Worm (Caenorhabditis elegans) whole organism, L1 larva: ENCODE data around the gene xbx-6.

Source experiments
- C34B4.2 ChIP-seq: sonication (generic microtip); optimal IDR thresholded peaks from 2 replicates; lab custom pipeline; 2017; ENCODE audit warnings: mild to moderate bottlenecking, missing genetic modification characterization, missing compliant biosample characterization
- Y116A8C.19 ChIP-seq: sonication (generic microtip); optimal IDR thresholded peaks from 2 replicates; lab custom pipeline; 2016; ENCODE audit warnings: missing compliant biosample characterization, missing genetic modification characterization, borderline replicate concordance
- ceh-63 ChIP-seq: fragments of 200-800 bp; sonication (Bioruptor generic); optimal IDR thresholded peaks from 2 replicates; lab custom pipeline; 2018; ENCODE audit warnings: mild to moderate bottlenecking, missing genetic modification characterization, missing compliant biosample characterization
- ceh-90 ChIP-seq: sonication (generic microtip); optimal IDR thresholded peaks from 2 replicates; lab custom pipeline; 2016; ENCODE audit warnings: missing genetic modification characterization, missing compliant biosample characterization
- dpl-1 ChIP-seq, 3 experiments: fragments of 150-350 bp in 2 of 3; sonication (generic microtip) in 1 of 3; optimal IDR thresholded peaks; 2 replicates each; lab custom pipeline; 2014 to 2017; ENCODE audit warnings: missing biosample characterization in 3 of 3, missing genetic modification characterization in 3 of 3, missing genetic modification reagents in 3 of 3
- dsc-1 ChIP-seq: sonication (generic microtip); optimal IDR thresholded peaks from 2 replicates; lab custom pipeline; 2016; ENCODE audit warnings: mild to moderate bottlenecking, missing genetic modification characterization, missing compliant biosample characterization
- efl-1 ChIP-seq, 4 experiments: fragments of 150-350 bp; optimal IDR thresholded peaks in 3 of 4; peaks in 1 of 4; 1 replicate in 1 of 4; 2 replicates in 3 of 4; lab custom pipeline; 2014; ENCODE audit warnings: missing biosample characterization in 2 of 4, missing genetic modification characterization in 2 of 4, missing genetic modification reagents in 2 of 4
- egl-27 ChIP-seq, 2 experiments: fragments of 150-350 bp in 1 of 2; sonication (generic microtip); optimal IDR thresholded peaks; 3 replicates each; lab custom pipeline; 2017 to 2018; ENCODE audit warnings: missing biosample characterization in 2 of 2, missing genetic modification characterization in 2 of 2, missing genetic modification reagents in 2 of 2
- elt-2 ChIP-seq: sonication (generic microtip); optimal IDR thresholded peaks from 2 replicates; lab custom pipeline; 2016; ENCODE audit warnings: missing genetic modification characterization, mild to moderate bottlenecking, inconsistent platforms, missing compliant biosample characterization, missing genetic modification reagents
- fkh-10 ChIP-seq: sonication (generic microtip); optimal IDR thresholded peaks from 2 replicates; lab custom pipeline; 2017; ENCODE audit warnings: missing biosample characterization, missing genetic modification reagents, missing genetic modification characterization
- fkh-4 ChIP-seq: sonication (generic microtip); optimal IDR thresholded peaks from 2 replicates; lab custom pipeline; 2016; ENCODE audit warnings: missing compliant biosample characterization, missing genetic modification characterization, borderline replicate concordance
- fkh-8 ChIP-seq: sonication (generic microtip); optimal IDR thresholded peaks from 2 replicates; lab custom pipeline; 2016; ENCODE audit warnings: mild to moderate bottlenecking, missing genetic modification characterization, missing compliant biosample characterization
- hlh-17 ChIP-seq: fragments of 200-800 bp; sonication (Bioruptor generic); optimal IDR thresholded peaks from 2 replicates; lab custom pipeline; 2018; ENCODE audit warnings: missing genetic modification characterization, mild to moderate bottlenecking, missing compliant biosample characterization, moderate library complexity, borderline replicate concordance
- hpl-2 ChIP-seq: fragments of 150-350 bp; optimal IDR thresholded peaks from 2 replicates; lab custom pipeline; 2014; ENCODE audit warnings: missing biosample characterization, missing genetic modification reagents, missing genetic modification characterization
- isw-1 ChIP-seq: fragments of 200-800 bp; sonication (Bioruptor generic); IDR thresholded peaks from 2 replicates; pipeline ENCODE4 v1.3.6; 2022; ENCODE audit warnings: missing genetic modification characterization, missing compliant biosample characterization
- jun-1 ChIP-seq: fragments of 150-350 bp; optimal IDR thresholded peaks from 2 replicates; lab custom pipeline; 2014; ENCODE audit warnings: missing biosample characterization, missing genetic modification reagents, missing genetic modification characterization
- lin-35 ChIP-seq, 2 experiments: fragments of 150-350 bp; optimal IDR thresholded peaks; 2 replicates each; lab custom pipeline; 2014; ENCODE audit warnings: missing biosample characterization in 2 of 2, missing genetic modification characterization in 2 of 2, missing genetic modification reagents in 2 of 2
- mab-9 ChIP-seq: fragments of 200-800 bp; sonication (Bioruptor generic); IDR thresholded peaks from 2 replicates; pipeline ENCODE4 v1.3.6; 2022; ENCODE audit warnings: missing genetic modification reagents, missing genetic modification characterization, missing compliant biosample characterization
- mdl-1 ChIP-seq, 2 experiments: fragments of 150-350 bp; optimal IDR thresholded peaks; 2 replicates each; lab custom pipeline; 2014 to 2017; ENCODE audit warnings: missing biosample characterization in 2 of 2, missing genetic modification characterization in 2 of 2, inconsistent platforms in 1 of 2
- mef-2 ChIP-seq: fragments of 150-350 bp; optimal IDR thresholded peaks from 2 replicates; lab custom pipeline; 2014; ENCODE audit warnings: missing biosample characterization, missing genetic modification characterization
- mep-1 ChIP-seq: fragments of 150-350 bp; optimal IDR thresholded peaks from 2 replicates; lab custom pipeline; 2014; ENCODE audit warnings: missing biosample characterization, missing genetic modification characterization
- nhr-11 ChIP-seq: fragments of 150-350 bp; optimal IDR thresholded peaks from 2 replicates; lab custom pipeline; 2014; ENCODE audit warnings: missing biosample characterization, missing genetic modification characterization
- nhr-20 ChIP-seq: sonication (generic microtip); optimal IDR thresholded peaks from 2 replicates; lab custom pipeline; 2016; ENCODE audit warnings: mild to moderate bottlenecking, missing genetic modification characterization, missing compliant biosample characterization
- nhr-28 ChIP-seq: fragments of 150-350 bp; optimal IDR thresholded peaks from 2 replicates; lab custom pipeline; 2014; ENCODE audit warnings: missing biosample characterization, missing genetic modification characterization
- nhr-71 ChIP-seq: sonication (generic microtip); optimal IDR thresholded peaks from 2 replicates; lab custom pipeline; 2016; ENCODE audit warnings: mild to moderate bottlenecking, missing genetic modification characterization, moderate library complexity, missing compliant biosample characterization
- nhr-84 ChIP-seq: sonication (generic microtip); optimal IDR thresholded peaks from 2 replicates; lab custom pipeline; 2017; ENCODE audit warnings: missing biosample characterization, missing genetic modification characterization
- nhr-85 ChIP-seq: sonication (generic microtip); peaks from one replicate; lab custom pipeline; 2016; ENCODE audit warnings: missing genetic modification characterization, inconsistent platforms, missing compliant biosample characterization
- nhr-90 ChIP-seq: sonication (generic microtip); optimal IDR thresholded peaks from 2 replicates; lab custom pipeline; 2016; ENCODE audit warnings: mild to moderate bottlenecking, missing genetic modification characterization, missing compliant biosample characterization; ENCODE audit not compliant: poor library complexity
- pag-3 ChIP-seq: sonication (generic microtip); optimal IDR thresholded peaks from 2 replicates; lab custom pipeline; 2017; ENCODE audit warnings: missing genetic modification characterization, mild to moderate bottlenecking, missing compliant biosample characterization, antibody characterized with exemption, borderline replicate concordance; ENCODE audit not compliant: insufficient read depth
- pax-3 ChIP-seq: fragments of 200-800 bp; sonication (Bioruptor generic); optimal IDR thresholded peaks from 2 replicates; lab custom pipeline; 2018; ENCODE audit warnings: mild to moderate bottlenecking, missing genetic modification characterization, moderate library complexity, missing compliant biosample characterization
- rnt-1 ChIP-seq: sonication (generic microtip); optimal IDR thresholded peaks from 2 replicates; lab custom pipeline; 2016; ENCODE audit warnings: mild to moderate bottlenecking, missing genetic modification characterization, moderate library complexity, missing compliant biosample characterization
- snpc-4 ChIP-seq: fragments of 150-350 bp; optimal IDR thresholded peaks from 2 replicates; lab custom pipeline; 2014; ENCODE audit warnings: missing biosample characterization, missing genetic modification characterization
- sox-4 ChIP-seq: sonication (generic microtip); optimal IDR thresholded peaks from 2 replicates; lab custom pipeline; 2016; ENCODE audit warnings: missing genetic modification characterization, missing compliant biosample characterization
- sptf-1 ChIP-seq: fragments of 150-350 bp; optimal IDR thresholded peaks from 2 replicates; lab custom pipeline; 2014; ENCODE audit warnings: missing biosample characterization, missing genetic modification characterization
- swsn-7 ChIP-seq: sonication (generic microtip); optimal IDR thresholded peaks from 2 replicates; lab custom pipeline; 2016; ENCODE audit warnings: missing genetic modification characterization, missing compliant biosample characterization
- tbx-2 ChIP-seq: sonication (generic microtip); optimal IDR thresholded peaks from 2 replicates; lab custom pipeline; 2016; ENCODE audit warnings: missing genetic modification characterization, missing compliant biosample characterization
- tlp-1 ChIP-seq: fragments of 150-350 bp; optimal IDR thresholded peaks from 2 replicates; lab custom pipeline; 2014; ENCODE audit warnings: missing biosample characterization, missing genetic modification characterization
- unc-98 ChIP-seq: fragments of 200-800 bp; sonication (Bioruptor generic); IDR thresholded peaks from 2 replicates; pipeline ENCODE4 v1.3.6; 2022; ENCODE audit warnings: missing genetic modification characterization, missing compliant biosample characterization
- xbp-1 ChIP-seq: sonication (generic microtip); optimal IDR thresholded peaks from 2 replicates; lab custom pipeline; 2016; ENCODE audit warnings: missing genetic modification characterization, missing compliant biosample characterization
- zip-4 ChIP-seq: fragments of 200-800 bp; sonication (Bioruptor generic); optimal IDR thresholded peaks from 2 replicates; lab custom pipeline; 2018; ENCODE audit warnings: mild to moderate bottlenecking, missing genetic modification characterization, moderate library complexity, missing compliant biosample characterization
- ztf-4 ChIP-seq: fragments of 150-350 bp; optimal IDR thresholded peaks from 2 replicates; lab custom pipeline; 2014; ENCODE audit warnings: missing biosample characterization, missing genetic modification characterization

xbx-6 gene

ce11 chrV:9677977-9678376 lies 24.9 kb upstream of the xbx-6 start, which contains the start of gene cthd-1:
cthd-1 (plus strand) TSS chrV:9678277.
- no peak for TF ChIP-seq mdl-1 (tag; optimal IDR thresholded peaks at IDR 0.05; lab: Kevin White, UChicago)
- no peak for TF ChIP-seq ceh-63 (GFP tag; lab: Kevin White, UChicago)
- TF ChIP-seq nhr-71 (tag; lab: Kevin White, UChicago), result no peak
- no peak for TF ChIP-seq nhr-28
- no peak for TF ChIP-seq mab-9 (GFP tag; lab: Robert Waterston, UW)
- no peak for TF ChIP-seq nhr-90 (tag; lab: Kevin White, UChicago)
- no peak for TF ChIP-seq pax-3 (tag; lab: Kevin White, UChicago)
- no peak for TF ChIP-seq mep-1 (tag; lab: Kevin White, UChicago)
- TF ChIP-seq egl-27 (tag; optimal IDR thresholded peaks at IDR 0.05; lab: Kevin White, UChicago), result no peak
- no peak for TF ChIP-seq Y116A8C.19
- TF ChIP-seq pag-3 (tag; lab: Kevin White, UChicago), result no peak
- TF ChIP-seq C34B4.2 (tag; lab: Kevin White, UChicago), result no peak
- no peak for TF ChIP-seq isw-1
- TF ChIP-seq nhr-85 (tag; lab: Kevin White, UChicago), result no peak
- TF ChIP-seq nhr-11, result no peak
- no peak for TF ChIP-seq swsn-7

- TF ChIP-seq xbp-1 (tag; lab: Kevin White, UChicago) (no peak), fkh-4 (no peak), rnt-1 (no peak), sox-4 (tag; lab: Kevin White, UChicago) (no peak), ceh-90 (tag; lab: Kevin White, UChicago) (no peak), snpc-4 (tag; lab: Kevin White, UChicago) (no peak), ceh-63 (GFP tag; lab: Kevin White, UChicago) (no peak), zip-4 (GFP tag; lab: Kevin White, UChicago) (no peak), pax-3 (tag; lab: Kevin White, UChicago) (no peak), hpl-2 (GFP tag; lab: Kevin White, UChicago) (no peak), dsc-1 (tag; lab: Kevin White, UChicago) (no peak), jun-1 (no peak), dpl-1 (GFP tag; optimal IDR thresholded peaks at IDR 0.05; lab: Kevin White, UChicago) (no peak), nhr-84 (no peak), unc-98 (GFP tag; lab: Robert Waterston, UW) (no peak), fkh-10 (GFP tag; lab: Kevin White, UChicago) (no peak), tlp-1 (tag; lab: Kevin White, UChicago) (no peak), nhr-20 (tag; lab: Kevin White, UChicago) (no peak)
These were observed 23.7 kb upstream of the xbx-6 start, which contains the start of gene ZK287.9 for ce11 chrV:9679166-9679565. ZK287.9 (plus strand) TSS chrV:9679357.

- no peak for TF ChIP-seq elt-2
- TF ChIP-seq efl-1 (optimal IDR thresholded peaks at IDR 0.05; lab: Kevin White, UChicago), result no peak
- TF ChIP-seq efl-1 (GFP tag; optimal IDR thresholded peaks at IDR 0.05 in 1 of 2; lab: Kevin White, UChicago), result peak in 1 of 2 experiments; percentile 38
These were observed 22.6 kb upstream of the xbx-6 start for ce11 chrV:9680260-9680659.

ce11 chrV:9685559-9685958 lies 17.3 kb upstream of the xbx-6 start, which contains the start of gene ZK287.4:
ZK287.4 (minus strand) TSS chrV:9685659.
- TF ChIP-seq ztf-4 (no peak), mef-2 (tag; lab: Kevin White, UChicago) (no peak), fkh-4 (no peak), hlh-17 (no peak), zip-4 (GFP tag; lab: Kevin White, UChicago) (no peak), jun-1 (no peak), tbx-2 (tag; lab: Kevin White, UChicago) (no peak), lin-35 (GFP tag; optimal IDR thresholded peaks at IDR 0.05; lab: Kevin White, UChicago) (no peak), sptf-1 (tag; lab: Kevin White, UChicago) (no peak), egl-27 (tag; optimal IDR thresholded peaks at IDR 0.05; lab: Kevin White, UChicago) (no peak), fkh-8 (tag; lab: Kevin White, UChicago) (no peak)
- TF ChIP-seq, all 84 proteins: peak for 0
